Fruit fly (Drosophila melanogaster) whole organism, prepupa: ENCODE results near the gene eater.

Experiments
- CG11902 ChIP-seq: fragments of 200-800 bp; sonication (Bioruptor generic); optimal IDR thresholded peaks from 3 replicates; lab custom pipeline; 2016; ENCODE audit warnings: missing biosample characterization, missing genetic modification characterization
- CG8319 ChIP-seq: fragments of 200-800 bp; sonication (Bioruptor generic); optimal IDR thresholded peaks from 3 replicates; lab custom pipeline; 2016; ENCODE audit warnings: missing biosample characterization, missing genetic modification characterization
- Eip75B ChIP-seq: fragments of 200-800 bp; sonication (Bioruptor generic); optimal IDR thresholded peaks from 3 replicates; lab custom pipeline; 2016; ENCODE audit warnings: missing biosample characterization, missing genetic modification characterization
- Lpt ChIP-seq: fragments of 200-800 bp; sonication (Bioruptor generic); optimal IDR thresholded peaks from 3 replicates; lab custom pipeline; 2016; ENCODE audit warnings: missing biosample characterization, missing genetic modification characterization
- salr ChIP-seq, 2 experiments: fragments of 200-800 bp; sonication (Bioruptor generic); optimal IDR thresholded peaks; 3 replicates each; lab custom pipeline; 2016 to 2018; ENCODE audit warnings: missing biosample characterization in 2 of 2, missing genetic modification characterization in 2 of 2, mild to moderate bottlenecking in 1 of 2
- spab ChIP-seq: fragments of 200-800 bp; sonication (Bioruptor generic); optimal IDR thresholded peaks from 2 replicates; lab custom pipeline; 2017; ENCODE audit warnings: missing biosample characterization, mild to moderate bottlenecking, missing genetic modification characterization, missing genetic modification reagents
- topi ChIP-seq: fragments of 200-800 bp; sonication (Bioruptor generic); optimal IDR thresholded peaks from 3 replicates; lab custom pipeline; 2016; ENCODE audit warnings: missing biosample characterization, missing genetic modification characterization

DNA sequence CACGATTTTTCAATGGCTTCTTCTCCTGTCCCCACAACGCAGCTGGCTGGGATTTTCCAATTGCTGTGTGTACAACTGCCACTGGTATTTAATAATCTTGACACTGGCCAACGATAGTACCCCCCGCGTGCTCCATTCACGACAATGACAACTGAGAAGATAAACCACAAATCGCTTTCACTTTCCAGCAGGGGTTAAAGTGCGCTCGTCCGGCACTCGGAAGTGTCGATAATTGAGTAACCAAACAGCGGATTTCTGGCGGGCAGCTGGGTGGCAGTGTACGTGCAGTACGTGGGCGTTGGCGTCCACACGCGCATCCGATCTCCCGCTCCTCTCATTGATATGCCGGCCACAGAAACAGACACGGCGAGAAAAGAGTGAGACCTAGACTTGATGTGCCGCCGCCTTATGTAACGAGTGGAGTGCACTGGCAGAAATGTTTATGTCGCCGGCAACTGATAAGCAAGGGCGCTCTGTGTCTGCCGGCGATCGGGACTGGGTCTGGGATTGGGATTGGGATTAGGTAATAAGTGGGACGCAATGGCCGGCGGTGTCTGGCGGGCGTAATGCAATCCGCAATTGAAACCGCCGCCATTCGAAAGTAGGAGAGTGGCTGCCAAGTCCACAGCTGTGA, 35.4 kb upstream of the eater start:
- no peak for TF ChIP-seq salr (GFP tag; optimal IDR thresholded peaks at IDR 0.05; lab: Kevin White, UChicago)
- TF ChIP-seq CG11902 (GFP tag; lab: Kevin White, UChicago): no peak
- TF ChIP-seq topi (GFP tag; lab: Kevin White, UChicago): no peak
- TF ChIP-seq CG8319 (GFP tag; lab: Kevin White, UChicago): no peak
- no peak for TF ChIP-seq Lpt (GFP tag; lab: Kevin White, UChicago)
- TF ChIP-seq spab (GFP tag; lab: Kevin White, UChicago): no peak
- TF ChIP-seq Eip75B (GFP tag; lab: Kevin White, UChicago): no peak
